Worm (Caenorhabditis elegans) whole organism, L1 larva: ENCODE measurements around the gene ZK84.1.
A peak's percentile ranks its signal among the peaks of the same experiment; 100 is the strongest.

Experiments
- C34B4.2 ChIP-seq: sonication (generic microtip); optimal IDR thresholded peaks from 2 replicates; lab custom pipeline; 2017; ENCODE audit warnings: mild to moderate bottlenecking, missing genetic modification characterization, missing compliant biosample characterization
- F16B12.6 ChIP-seq: fragments of 150-350 bp; optimal IDR thresholded peaks from 2 replicates; lab custom pipeline; 2014; ENCODE audit warnings: missing biosample characterization, missing genetic modification characterization
- aly-2 ChIP-seq: fragments of 150-350 bp; optimal IDR thresholded peaks from 2 replicates; lab custom pipeline; 2014; ENCODE audit warnings: missing biosample characterization, missing genetic modification characterization
- ceh-8 ChIP-seq: fragments of 200-800 bp; sonication (Bioruptor generic); optimal IDR thresholded peaks from 2 replicates; lab custom pipeline; 2018; ENCODE audit warnings: mild to moderate bottlenecking, missing genetic modification characterization, moderate library complexity, missing compliant biosample characterization
- ceh-82 ChIP-seq, 3 experiments: fragments of 150-350 bp in 1 of 3; sonication (generic microtip) in 2 of 3; optimal IDR thresholded peaks; 2 replicates each; lab custom pipeline; 2014 to 2017; ENCODE audit warnings: missing biosample characterization in 3 of 3, missing genetic modification characterization in 3 of 3
- ceh-90 ChIP-seq: sonication (generic microtip); optimal IDR thresholded peaks from 2 replicates; lab custom pipeline; 2016; ENCODE audit warnings: missing genetic modification characterization, missing compliant biosample characterization
- dpl-1 ChIP-seq, 3 experiments: fragments of 150-350 bp in 2 of 3; sonication (generic microtip) in 1 of 3; optimal IDR thresholded peaks; 2 replicates each; lab custom pipeline; 2014 to 2017; ENCODE audit warnings: missing biosample characterization in 3 of 3, missing genetic modification characterization in 3 of 3, missing genetic modification reagents in 3 of 3
- dsc-1 ChIP-seq: sonication (generic microtip); optimal IDR thresholded peaks from 2 replicates; lab custom pipeline; 2016; ENCODE audit warnings: mild to moderate bottlenecking, missing genetic modification characterization, missing compliant biosample characterization
- egl-13 ChIP-seq: sonication (generic microtip); optimal IDR thresholded peaks from 2 replicates; lab custom pipeline; 2016; ENCODE audit warnings: missing genotype, missing genetic modification reagents, missing genetic modification characterization, missing compliant biosample characterization
- egl-27 ChIP-seq, 2 experiments: fragments of 150-350 bp in 1 of 2; sonication (generic microtip); optimal IDR thresholded peaks; 3 replicates each; lab custom pipeline; 2017 to 2018; ENCODE audit warnings: missing biosample characterization in 2 of 2, missing genetic modification characterization in 2 of 2, missing genetic modification reagents in 2 of 2
- ets-5 ChIP-seq: fragments of 200-800 bp; sonication (Bioruptor generic); IDR thresholded peaks from 2 replicates; pipeline ENCODE4 v1.3.6; 2022; ENCODE audit warnings: missing genetic modification characterization, missing compliant biosample characterization
- fkh-4 ChIP-seq: sonication (generic microtip); optimal IDR thresholded peaks from 2 replicates; lab custom pipeline; 2016; ENCODE audit warnings: missing compliant biosample characterization, missing genetic modification characterization, borderline replicate concordance
- fkh-8 ChIP-seq: sonication (generic microtip); optimal IDR thresholded peaks from 2 replicates; lab custom pipeline; 2016; ENCODE audit warnings: mild to moderate bottlenecking, missing genetic modification characterization, missing compliant biosample characterization
- fos-1 ChIP-seq: fragments of 150-350 bp; optimal IDR thresholded peaks from 2 replicates; lab custom pipeline; 2014; ENCODE audit warnings: missing biosample characterization, missing genetic modification characterization
- grh-1 ChIP-seq: fragments of 200-800 bp; sonication (Bioruptor generic); IDR thresholded peaks from 2 replicates; pipeline ENCODE4 v1.3.6; 2022; ENCODE audit warnings: missing genetic modification reagents, missing genetic modification characterization, missing compliant biosample characterization
- hlh-17 ChIP-seq: fragments of 200-800 bp; sonication (Bioruptor generic); optimal IDR thresholded peaks from 2 replicates; lab custom pipeline; 2018; ENCODE audit warnings: missing genetic modification characterization, mild to moderate bottlenecking, missing compliant biosample characterization, moderate library complexity, borderline replicate concordance
- hpl-2 ChIP-seq: fragments of 150-350 bp; optimal IDR thresholded peaks from 2 replicates; lab custom pipeline; 2014; ENCODE audit warnings: missing biosample characterization, missing genetic modification reagents, missing genetic modification characterization
- isw-1 ChIP-seq: fragments of 200-800 bp; sonication (Bioruptor generic); IDR thresholded peaks from 2 replicates; pipeline ENCODE4 v1.3.6; 2022; ENCODE audit warnings: missing genetic modification characterization, missing compliant biosample characterization
- lin-39 ChIP-seq: fragments of 150-350 bp; optimal IDR thresholded peaks from 2 replicates; lab custom pipeline; 2014; ENCODE audit warnings: missing biosample characterization, missing genetic modification reagents, missing genetic modification characterization
- mdl-1 ChIP-seq, 2 experiments: fragments of 150-350 bp; optimal IDR thresholded peaks; 2 replicates each; lab custom pipeline; 2014 to 2017; ENCODE audit warnings: missing biosample characterization in 2 of 2, missing genetic modification characterization in 2 of 2, inconsistent platforms in 1 of 2
- mef-2 ChIP-seq: fragments of 150-350 bp; optimal IDR thresholded peaks from 2 replicates; lab custom pipeline; 2014; ENCODE audit warnings: missing biosample characterization, missing genetic modification characterization
- mep-1 ChIP-seq: fragments of 150-350 bp; optimal IDR thresholded peaks from 2 replicates; lab custom pipeline; 2014; ENCODE audit warnings: missing biosample characterization, missing genetic modification characterization
- nhr-11 ChIP-seq: fragments of 150-350 bp; optimal IDR thresholded peaks from 2 replicates; lab custom pipeline; 2014; ENCODE audit warnings: missing biosample characterization, missing genetic modification characterization
- nhr-12 ChIP-seq: sonication (generic microtip); optimal IDR thresholded peaks from 2 replicates; lab custom pipeline; 2017; ENCODE audit warnings: missing biosample characterization, missing genetic modification characterization
- nhr-71 ChIP-seq: sonication (generic microtip); optimal IDR thresholded peaks from 2 replicates; lab custom pipeline; 2016; ENCODE audit warnings: mild to moderate bottlenecking, missing genetic modification characterization, moderate library complexity, missing compliant biosample characterization
- nhr-76 ChIP-seq: sonication (generic microtip); optimal IDR thresholded peaks from 2 replicates; lab custom pipeline; 2017; ENCODE audit warnings: missing biosample characterization, missing genetic modification characterization
- nhr-90 ChIP-seq: sonication (generic microtip); optimal IDR thresholded peaks from 2 replicates; lab custom pipeline; 2016; ENCODE audit warnings: mild to moderate bottlenecking, missing genetic modification characterization, missing compliant biosample characterization; ENCODE audit not compliant: poor library complexity
- pax-3 ChIP-seq: fragments of 200-800 bp; sonication (Bioruptor generic); optimal IDR thresholded peaks from 2 replicates; lab custom pipeline; 2018; ENCODE audit warnings: mild to moderate bottlenecking, missing genetic modification characterization, moderate library complexity, missing compliant biosample characterization
- pqm-1 ChIP-seq: sonication (generic microtip); optimal IDR thresholded peaks from 3 replicates; lab custom pipeline; 2017; ENCODE audit warnings: missing biosample characterization, missing genetic modification characterization
- skn-1 ChIP-seq: fragments of 150-350 bp; optimal IDR thresholded peaks from 2 replicates; lab custom pipeline; 2014; ENCODE audit warnings: missing biosample characterization, missing genetic modification characterization
- snu-23 ChIP-seq: sonication (generic microtip); optimal IDR thresholded peaks from 2 replicates; lab custom pipeline; 2016; ENCODE audit warnings: missing genetic modification characterization, missing compliant biosample characterization
- sox-4 ChIP-seq: sonication (generic microtip); optimal IDR thresholded peaks from 2 replicates; lab custom pipeline; 2016; ENCODE audit warnings: missing genetic modification characterization, missing compliant biosample characterization
- sptf-1 ChIP-seq: fragments of 150-350 bp; optimal IDR thresholded peaks from 2 replicates; lab custom pipeline; 2014; ENCODE audit warnings: missing biosample characterization, missing genetic modification characterization
- tlp-1 ChIP-seq: fragments of 150-350 bp; optimal IDR thresholded peaks from 2 replicates; lab custom pipeline; 2014; ENCODE audit warnings: missing biosample characterization, missing genetic modification characterization
- unc-30 ChIP-seq: sonication (generic microtip); optimal IDR thresholded peaks from 2 replicates; lab custom pipeline; 2017; ENCODE audit warnings: missing biosample characterization, missing genetic modification characterization
- xbp-1 ChIP-seq: sonication (generic microtip); optimal IDR thresholded peaks from 2 replicates; lab custom pipeline; 2016; ENCODE audit warnings: missing genetic modification characterization, missing compliant biosample characterization
- ztf-11 ChIP-seq, 2 experiments: sonication (generic microtip); optimal IDR thresholded peaks; 2 replicates each; lab custom pipeline; 2016 to 2017; ENCODE audit warnings: missing genetic modification characterization in 2 of 2, missing biosample characterization in 1 of 2, missing compliant biosample characterization in 1 of 2

Gene ZK84.1

ce11 chrII:6020353-6020752, at the start of gene ZK84.1:
TSS of gene ZK84.1 (plus strand) at chrII:6020653.
- TF ChIP-seq lin-39, result no peak
- no peak for TF ChIP-seq aly-2 (tag; lab: Kevin White, UChicago)
- TF ChIP-seq ceh-8, result no peak
- no peak for TF ChIP-seq ets-5 (GFP tag; lab: Robert Waterston, UW)
- TF ChIP-seq nhr-71 (tag; lab: Kevin White, UChicago), result no peak
- TF ChIP-seq egl-13 (tag; lab: Kevin White, UChicago), result no peak
- no peak for TF ChIP-seq xbp-1 (tag; lab: Kevin White, UChicago)
- TF ChIP-seq grh-1 (GFP tag; lab: Robert Waterston, UW), result no peak

ce11 chrII:5974878-5975277, 45.6 kb upstream of the ZK84.1 start, which contains the start of gene B0034.5:
TSS of gene B0034.5 (minus strand) at chrII:5974978.
- TF ChIP-seq ztf-11 (tag; optimal IDR thresholded peaks at IDR 0.05; lab: Kevin White, UChicago) (no peak), mep-1 (tag; lab: Kevin White, UChicago) (no peak), mef-2 (no peak), egl-13 (tag; lab: Kevin White, UChicago) (no peak), dpl-1 (GFP tag; optimal IDR thresholded peaks at IDR 0.05; lab: Kevin White, UChicago) (no peak), sox-4 (no peak), ceh-90 (tag; lab: Kevin White, UChicago) (no peak), skn-1 (tag; lab: Kevin White, UChicago) (no peak), sptf-1 (tag; lab: Kevin White, UChicago) (no peak), nhr-76 (tag; lab: Kevin White, UChicago) (no peak), C34B4.2 (tag; lab: Kevin White, UChicago) (no peak), unc-30 (tag; lab: Kevin White, UChicago) (no peak), egl-27 (tag; optimal IDR thresholded peaks at IDR 0.05; lab: Kevin White, UChicago) (no peak), dsc-1 (no peak), pqm-1 (tag; lab: Kevin White, UChicago) (no peak), mdl-1 (tag; optimal IDR thresholded peaks at IDR 0.05; lab: Kevin White, UChicago) (no peak), hlh-17 (no peak), nhr-90 (no peak)

ce11 chrII:5988224-5988623, 32.2 kb upstream of the ZK84.1 start, which contains the start of gene ins-2:
TSS of gene ins-2 (plus strand) at chrII:5988524.
- TF ChIP-seq nhr-12 (tag; lab: Kevin White, UChicago) (no peak), tlp-1 (tag; lab: Kevin White, UChicago) (no peak), fkh-4 (tag; lab: Kevin White, UChicago) (no peak), C34B4.2 (tag; lab: Kevin White, UChicago) (no peak), snu-23 (GFP tag; lab: Kevin White, UChicago) (no peak), isw-1 (GFP tag; lab: Robert Waterston, UW) (no peak), ceh-82 (tag; optimal IDR thresholded peaks at IDR 0.05; lab: Kevin White, UChicago) (no peak), F16B12.6 (tag; lab: Kevin White, UChicago) (no peak), skn-1 (tag; lab: Kevin White, UChicago) (no peak), hpl-2 (no peak), fos-1 (tag; lab: Kevin White, UChicago) (no peak), nhr-11 (tag; lab: Kevin White, UChicago) (no peak), nhr-90 (no peak), dpl-1 (GFP tag; optimal IDR thresholded peaks at IDR 0.05; lab: Kevin White, UChicago) (no peak)
- TF ChIP-seq, all 84 proteins: peak for 0

ce11 chrII:5990668-5991067, 29.8 kb upstream of the ZK84.1 start, which contains the start of gene ins-3:
TSS of gene ins-3 (minus strand) at chrII:5990768.
- TF ChIP-seq pax-3 (tag; lab: Kevin White, UChicago), result peak; percentile 14
- peak; percentile 65 for TF ChIP-seq fkh-8 (tag; lab: Kevin White, UChicago)
- TF ChIP-seq lin-39, result no peak
- peak; percentile 38 for TF ChIP-seq nhr-71 (tag; lab: Kevin White, UChicago)
- TF ChIP-seq fkh-4 (tag; lab: Kevin White, UChicago), result no peak
- TF ChIP-seq, all 84 proteins: peak for 3
